Fruit fly (Drosophila melanogaster) whole organism, prepupa: ENCODE results near the gene T48.
A peak's percentile ranks its signal among the peaks of the same experiment; 100 is the strongest.

Experiments used
- Blimp-1 ChIP-seq: fragments of 200-800 bp; sonication (Bioruptor generic); optimal IDR thresholded peaks from 3 replicates; lab custom pipeline; 2017; ENCODE audit warnings: missing biosample characterization, missing genetic modification characterization, mild to moderate bottlenecking, moderate library complexity, missing genetic modification reagents
- CG11294 ChIP-seq: fragments of 200-800 bp; sonication (Bioruptor generic); IDR thresholded peaks from 2 replicates; pipeline ENCODE4 v1.3.6; 2022; ENCODE audit warnings: missing biosample characterization, missing genetic modification characterization
- CG11902 ChIP-seq: fragments of 200-800 bp; sonication (Bioruptor generic); optimal IDR thresholded peaks from 3 replicates; lab custom pipeline; 2016; ENCODE audit warnings: missing biosample characterization, missing genetic modification characterization
- CG15336 ChIP-seq: fragments of 200-800 bp; sonication (Bioruptor generic); IDR thresholded peaks from 2 replicates; pipeline ENCODE4 v1.3.6; 2022; ENCODE audit warnings: missing biosample characterization, missing genetic modification characterization
- CG3032 ChIP-seq: fragments of 200-800 bp; optimal IDR thresholded peaks from 2 replicates; lab custom pipeline; 2019; ENCODE audit warnings: missing biosample characterization, mild to moderate bottlenecking, missing genetic modification characterization, moderate library complexity
- CG31627 ChIP-seq: fragments of 200-800 bp; sonication (Bioruptor generic); optimal IDR thresholded peaks from 3 replicates; lab custom pipeline; 2016; ENCODE audit warnings: missing biosample characterization, missing genetic modification characterization
- CG32006 ChIP-seq: fragments of 200-800 bp; sonication (Bioruptor generic); optimal IDR thresholded peaks from 3 replicates; lab custom pipeline; 2017; ENCODE audit warnings: missing biosample characterization, mild to moderate bottlenecking, missing genetic modification characterization
- CG34406 ChIP-seq: fragments of 200-800 bp; sonication (Bioruptor generic); optimal IDR thresholded peaks from 3 replicates; lab custom pipeline; 2016; ENCODE audit warnings: missing biosample characterization, missing genetic modification characterization
- CG3919 ChIP-seq: fragments of 200-800 bp; sonication (Bioruptor generic); optimal IDR thresholded peaks from 3 replicates; lab custom pipeline; 2016; ENCODE audit warnings: missing biosample characterization, missing genetic modification characterization
- CG6276 ChIP-seq: fragments of 200-800 bp; sonication (Bioruptor generic); optimal IDR thresholded peaks from 2 replicates; lab custom pipeline; 2017; ENCODE audit warnings: missing biosample characterization, mild to moderate bottlenecking, missing genetic modification characterization
- CG6792 ChIP-seq: fragments of 200-800 bp; sonication (Bioruptor generic); optimal IDR thresholded peaks from 3 replicates; lab custom pipeline; 2016; ENCODE audit warnings: missing biosample characterization, missing genetic modification characterization
- CG6808 ChIP-seq: fragments of 200-800 bp; sonication (Bioruptor generic); optimal IDR thresholded peaks from 3 replicates; lab custom pipeline; 2017; ENCODE audit warnings: missing biosample characterization, missing genetic modification characterization, mild to moderate bottlenecking, moderate library complexity, missing genetic modification reagents
- CG6854 ChIP-seq: fragments of 200-800 bp; sonication (Bioruptor generic); optimal IDR thresholded peaks from 2 replicates; lab custom pipeline; 2017; ENCODE audit warnings: missing biosample characterization, mild to moderate bottlenecking, missing genetic modification characterization
- CG8119 ChIP-seq: fragments of 200-800 bp; sonication (Bioruptor generic); IDR thresholded peaks from 3 replicates; pipeline ENCODE4 v1.3.6; 2022; ENCODE audit warnings: missing biosample characterization, missing genetic modification characterization
- CG8319 ChIP-seq: fragments of 200-800 bp; sonication (Bioruptor generic); optimal IDR thresholded peaks from 3 replicates; lab custom pipeline; 2016; ENCODE audit warnings: missing biosample characterization, missing genetic modification characterization
- Eip75B ChIP-seq: fragments of 200-800 bp; sonication (Bioruptor generic); optimal IDR thresholded peaks from 3 replicates; lab custom pipeline; 2016; ENCODE audit warnings: missing biosample characterization, missing genetic modification characterization
- Eip78C ChIP-seq: fragments of 200-800 bp; sonication (Bioruptor generic); peaks from one replicate; lab custom pipeline; 2016; ENCODE audit warnings: missing biosample characterization, missing genetic modification characterization
- Gug ChIP-seq: fragments of 200-800 bp; sonication (Bioruptor generic); IDR thresholded peaks from 2 replicates; pipeline ENCODE4 v1.3.6; 2022; ENCODE audit warnings: missing biosample characterization, missing genetic modification characterization
- Hr38 ChIP-seq: sonication (Bioruptor generic); optimal IDR thresholded peaks from 2 replicates; lab custom pipeline; 2016; ENCODE audit warnings: missing biosample characterization, missing genetic modification characterization
- Lpt ChIP-seq: fragments of 200-800 bp; sonication (Bioruptor generic); optimal IDR thresholded peaks from 3 replicates; lab custom pipeline; 2016; ENCODE audit warnings: missing biosample characterization, missing genetic modification characterization
- Met ChIP-seq: fragments of 200-800 bp; sonication (Bioruptor generic); optimal IDR thresholded peaks from 3 replicates; lab custom pipeline; 2016; ENCODE audit warnings: missing biosample characterization, missing genetic modification characterization
- OdsH ChIP-seq: fragments of 200-800 bp; sonication (Bioruptor generic); optimal IDR thresholded peaks from 3 replicates; lab custom pipeline; 2016; ENCODE audit warnings: missing biosample characterization, missing genetic modification characterization
- Smox ChIP-seq: fragments of 200-800 bp; sonication (Bioruptor generic); optimal IDR thresholded peaks from 3 replicates; lab custom pipeline; 2016; ENCODE audit warnings: missing biosample characterization, missing genetic modification characterization
- Sox14 ChIP-seq: fragments of 200-800 bp; sonication (Bioruptor generic); optimal IDR thresholded peaks from 3 replicates; lab custom pipeline; 2016; ENCODE audit warnings: missing biosample characterization, missing genetic modification characterization
- acj6 ChIP-seq: fragments of 200-800 bp; sonication (Bioruptor generic); optimal IDR thresholded peaks from 3 replicates; lab custom pipeline; 2016; ENCODE audit warnings: missing biosample characterization, missing genetic modification characterization
- cyc ChIP-seq: fragments of 200-800 bp; sonication (Bioruptor generic); optimal IDR thresholded peaks from 3 replicates; lab custom pipeline; 2016; ENCODE audit warnings: missing biosample characterization, missing genetic modification characterization
- dac ChIP-seq: fragments of 200-800 bp; sonication (Bioruptor generic); optimal IDR thresholded peaks from 2 replicates; lab custom pipeline; 2017; ENCODE audit warnings: missing biosample characterization, mild to moderate bottlenecking, missing genetic modification characterization
- eg ChIP-seq: fragments of 200-800 bp; sonication (Bioruptor generic); IDR thresholded peaks from 3 replicates; pipeline ENCODE4 v1.3.6; 2022; ENCODE audit warnings: missing biosample characterization, missing genetic modification characterization
- fd59A ChIP-seq: fragments of 200-800 bp; sonication (Bioruptor generic); optimal IDR thresholded peaks from 2 replicates; lab custom pipeline; 2017; ENCODE audit warnings: missing biosample characterization, mild to moderate bottlenecking, missing genetic modification characterization, missing genetic modification reagents
- fd85E ChIP-seq: fragments of 200-800 bp; sonication (Bioruptor generic); optimal IDR thresholded peaks from 3 replicates; lab custom pipeline; 2016; ENCODE audit warnings: missing biosample characterization, missing genetic modification characterization
- fkh ChIP-seq: fragments of 200-800 bp; sonication (Bioruptor generic); optimal IDR thresholded peaks from 3 replicates; lab custom pipeline; 2017; ENCODE audit warnings: missing biosample characterization, mild to moderate bottlenecking, missing genetic modification characterization, moderate library complexity
- net ChIP-seq: fragments of 200-800 bp; sonication (Bioruptor generic); optimal IDR thresholded peaks from 3 replicates; lab custom pipeline; 2016; ENCODE audit warnings: missing biosample characterization, missing genetic modification characterization
- pdm3 ChIP-seq: fragments of 200-800 bp; sonication (Bioruptor generic); optimal IDR thresholded peaks from 3 replicates; lab custom pipeline; 2016; ENCODE audit warnings: missing biosample characterization, missing genetic modification characterization
- salr ChIP-seq, 2 experiments: fragments of 200-800 bp; sonication (Bioruptor generic); optimal IDR thresholded peaks; 3 replicates each; lab custom pipeline; 2016 to 2018; ENCODE audit warnings: missing biosample characterization in 2 of 2, missing genetic modification characterization in 2 of 2, mild to moderate bottlenecking in 1 of 2
- spab ChIP-seq: fragments of 200-800 bp; sonication (Bioruptor generic); optimal IDR thresholded peaks from 2 replicates; lab custom pipeline; 2017; ENCODE audit warnings: missing biosample characterization, mild to moderate bottlenecking, missing genetic modification characterization, missing genetic modification reagents
- ss ChIP-seq, 2 experiments: fragments of 200-800 bp; sonication (Bioruptor generic); optimal IDR thresholded peaks; 2 replicates in 1 of 2; 3 replicates in 1 of 2; lab custom pipeline; 2017 to 2018; ENCODE audit warnings: mild to moderate bottlenecking in 2 of 2, missing biosample characterization in 2 of 2, missing genetic modification characterization in 2 of 2, moderate library complexity in 1 of 2
- svp ChIP-seq: fragments of 200-800 bp; sonication (Bioruptor generic); peaks from one replicate; lab custom pipeline; 2016; ENCODE audit warnings: missing biosample characterization, missing genetic modification characterization
- topi ChIP-seq: fragments of 200-800 bp; sonication (Bioruptor generic); optimal IDR thresholded peaks from 3 replicates; lab custom pipeline; 2016; ENCODE audit warnings: missing biosample characterization, missing genetic modification characterization

Gene T48

DNA sequence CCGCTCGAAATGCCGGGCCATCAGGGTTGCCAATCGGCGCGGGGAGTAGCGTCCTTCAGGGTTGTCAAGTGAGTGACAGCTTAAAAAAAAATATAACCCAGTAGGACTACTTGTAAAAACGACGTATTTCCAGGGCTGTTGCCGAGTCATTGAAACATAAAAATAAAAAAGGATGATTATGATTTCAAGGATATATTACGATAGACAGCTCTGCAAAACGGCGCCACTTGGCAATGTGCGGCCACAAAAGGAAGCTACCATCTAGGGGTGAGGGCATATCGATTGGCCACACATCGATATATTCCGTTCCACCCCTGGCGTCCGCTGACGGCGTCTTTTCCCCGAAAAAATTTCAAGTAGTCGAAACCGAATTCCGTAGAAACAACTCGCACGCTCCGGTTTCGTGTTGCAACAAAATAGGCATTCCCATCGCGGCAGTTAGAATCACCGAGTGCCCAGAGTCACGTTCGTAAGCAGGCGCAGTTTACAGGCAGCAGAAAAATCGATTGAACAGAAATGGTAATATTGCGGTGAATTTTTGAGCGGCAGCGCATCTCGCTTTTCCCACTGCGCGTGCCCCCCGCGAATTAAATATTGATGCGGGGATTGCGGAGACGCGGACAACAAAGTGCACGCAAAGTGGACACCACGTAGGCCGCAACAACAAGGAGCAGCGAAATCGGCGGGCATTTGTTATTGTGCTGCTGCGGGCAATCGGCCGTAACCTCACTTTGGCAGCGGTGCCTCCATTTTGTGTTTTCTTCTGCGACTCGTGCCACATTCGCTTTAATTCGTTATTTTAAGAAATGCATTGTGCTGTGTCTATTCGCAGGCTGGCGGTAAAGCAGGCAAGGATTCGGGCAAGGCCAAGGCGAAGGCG, 14.7 kb upstream of the T48 start, which contains the start of the genes ball and His2Av (continued):
- TF ChIP-seq OdsH (GFP tag; lab: Kevin White, UChicago): peak; percentile 81
- TF ChIP-seq cyc (GFP tag; lab: Kevin White, UChicago): peak; percentile 83
- peak; percentile 33 for TF ChIP-seq Lpt
- TF ChIP-seq CG8119 (GFP tag; lab: Robert Waterston, UW): peak; percentile 52; the same call in 1 of the 3 replicates
- TF ChIP-seq CG11902 (GFP tag; lab: Kevin White, UChicago): peak; percentile 69
- TF ChIP-seq CG6276 (GFP tag; lab: Kevin White, UChicago): no peak
- TF ChIP-seq CG34406 (GFP tag; lab: Kevin White, UChicago): peak; percentile 67
- TF ChIP-seq Blimp-1 (GFP tag; lab: Kevin White, UChicago): no peak
- peak; percentile 85 for TF ChIP-seq CG3919
- peak; percentile 88 for TF ChIP-seq svp (GFP tag; lab: Kevin White, UChicago)

DNA sequence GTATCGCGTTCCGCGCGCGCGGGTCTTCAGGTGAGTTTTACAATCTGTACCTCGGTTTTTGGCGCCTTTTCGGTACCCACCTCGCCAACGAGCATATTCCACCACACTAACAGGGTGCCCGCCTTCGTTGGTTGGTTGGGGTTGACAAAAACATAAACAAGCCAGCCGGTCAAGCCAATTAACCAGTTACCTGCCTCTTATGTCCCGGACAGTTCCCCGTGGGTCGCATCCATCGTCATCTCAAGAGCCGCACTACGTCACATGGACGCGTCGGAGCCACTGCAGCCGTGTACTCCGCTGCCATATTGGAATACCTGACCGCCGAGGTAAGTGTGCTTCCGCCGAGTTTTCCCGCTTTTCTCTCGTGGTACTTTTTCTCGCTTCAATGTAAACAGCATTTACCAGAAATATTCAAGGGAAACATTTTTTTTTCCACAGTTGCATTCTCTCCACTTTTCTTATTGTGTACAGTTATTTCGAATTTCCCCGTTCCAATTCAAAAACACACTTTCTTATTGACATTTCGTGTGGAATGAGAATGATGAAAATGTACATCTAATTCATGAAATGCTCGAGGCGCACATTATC, 14.0 kb upstream of the T48 start:
- TF ChIP-seq CG6808 (GFP tag; lab: Kevin White, UChicago) (no peak), eg (GFP tag; lab: Robert Waterston, UW) (0 out of 3 replicates have a peak, but pooled peaks have one; percentile 16), Eip75B (GFP tag; lab: Kevin White, UChicago) (no peak), Smox (GFP tag; lab: Kevin White, UChicago) (no peak), CG8319 (GFP tag; lab: Kevin White, UChicago) (no peak), Hr38 (GFP tag; lab: Kevin White, UChicago) (no peak), CG32006 (no peak), Gug (GFP tag; lab: Robert Waterston, UW) (no peak), CG8119 (GFP tag; lab: Robert Waterston, UW) (peak; percentile 31; the same call in 1 of the 3 replicates), CG11294 (GFP tag; lab: Robert Waterston, UW) (no peak), salr (GFP tag; optimal IDR thresholded peaks at IDR 0.05; lab: Kevin White, UChicago) (no peak), OdsH (GFP tag; lab: Kevin White, UChicago) (no peak), fkh (GFP tag; lab: Kevin White, UChicago) (no peak), acj6 (GFP tag; lab: Kevin White, UChicago) (no peak), fd85E (GFP tag; lab: Kevin White, UChicago) (no peak), CG6854 (GFP tag; lab: Kevin White, UChicago) (no peak), Lpt (no peak), dac (GFP tag; lab: Kevin White, UChicago) (no peak), spab (GFP tag; lab: Kevin White, UChicago) (no peak), CG3032 (tag; lab: Kevin White, UChicago) (no peak), CG34406 (GFP tag; lab: Kevin White, UChicago) (no peak), Eip78C (GFP tag; lab: Kevin White, UChicago) (peak; percentile 37), CG15336 (GFP tag; lab: Robert Waterston, UW) (peak; percentile 49; the same call in 1 of the 2 replicates)

DNA sequence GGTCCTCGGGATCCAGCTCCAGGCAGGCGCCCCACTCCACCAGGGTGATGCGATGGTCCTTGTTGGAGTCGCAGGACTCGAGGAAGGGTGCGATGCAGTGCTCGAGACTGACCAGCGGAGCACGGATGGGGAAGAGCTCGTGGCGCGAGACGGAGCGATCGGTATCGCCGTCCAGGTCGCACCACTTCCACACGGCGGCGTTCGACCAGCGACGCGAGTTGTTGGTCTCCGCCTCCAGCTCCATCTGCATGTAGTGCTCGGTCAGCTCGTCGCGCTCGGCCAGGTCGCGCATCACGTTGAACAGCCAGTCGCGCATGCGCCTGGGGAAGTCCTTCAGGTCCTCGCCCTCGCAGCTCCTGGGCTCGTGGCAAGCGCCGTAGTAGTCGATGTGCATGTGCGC, 12.1 kb upstream of the T48 start:
- TF ChIP-seq cyc (GFP tag; lab: Kevin White, UChicago): no peak
- TF ChIP-seq fd85E (GFP tag; lab: Kevin White, UChicago): no peak
- no peak for TF ChIP-seq CG15336 (GFP tag; lab: Robert Waterston, UW)
- no peak for TF ChIP-seq fd59A (GFP tag; lab: Kevin White, UChicago)
- TF ChIP-seq pdm3 (GFP tag; lab: Kevin White, UChicago): no peak
- no peak for TF ChIP-seq topi (GFP tag; lab: Kevin White, UChicago)
- TF ChIP-seq CG31627: no peak
- no peak for TF ChIP-seq Lpt
- no peak for TF ChIP-seq net (GFP tag; lab: Kevin White, UChicago)
- no peak for TF ChIP-seq CG32006
- TF ChIP-seq CG6792 (GFP tag; lab: Kevin White, UChicago): no peak
- no peak for TF ChIP-seq CG11902 (GFP tag; lab: Kevin White, UChicago)
- no peak for TF ChIP-seq CG8319 (GFP tag; lab: Kevin White, UChicago)
- no peak for TF ChIP-seq CG6276 (GFP tag; lab: Kevin White, UChicago)
- no peak for TF ChIP-seq spab (GFP tag; lab: Kevin White, UChicago)
- TF ChIP-seq svp (GFP tag; lab: Kevin White, UChicago): no peak
- no peak for TF ChIP-seq Hr38 (GFP tag; lab: Kevin White, UChicago)
- no peak for TF ChIP-seq Sox14 (GFP tag; lab: Kevin White, UChicago)
- no peak for TF ChIP-seq ss (GFP tag; optimal IDR thresholded peaks at IDR 0.05; lab: Kevin White, UChicago)
- TF ChIP-seq Met (GFP tag; lab: Kevin White, UChicago): no peak
- TF ChIP-seq, all 60 proteins: peak for 0
